Fruit fly (Drosophila melanogaster): ENCODE results near the gene Cpr97Eb.

Gene Cpr97Eb

dm6 chr3R:27069810-27070625 is 20.9 kb downstream of the Cpr97Eb start, which contains the start of gene spz (continued):
- TF ChIP-seq CG2678 (tag; optimal IDR thresholded peaks at IDR 0.05) (peak; percentile 24), CG11504 (tag; optimal IDR thresholded peaks at IDR 0.05) (peak; percentile 58), sr (GFP tag; IDR thresholded peaks at IDR 0.05) (no peak), ftz-f1 (GFP tag; optimal IDR thresholded peaks at IDR 0.05) (peak; percentile 60), PHDP (tag; optimal IDR thresholded peaks at IDR 0.05) (no peak), dm (GFP tag; optimal IDR thresholded peaks at IDR 0.05) (no peak), CG14667 (GFP tag; IDR thresholded peaks at IDR 0.05) (no peak), btn (GFP tag; optimal IDR thresholded peaks at IDR 0.05) (no peak), pan (optimal IDR thresholded peaks at IDR 0.05) (no peak), pan (GFP tag; optimal IDR thresholded peaks at IDR 0.05 in 1 of 2, IDR thresholded peaks at IDR 0.05 in 1 of 2) (peak in 1 of 2 experiments; percentile 29), unc-4 (GFP tag; IDR thresholded peaks at IDR 0.05; ENCODE audit: partially characterized antibody) (0 out of 2 replicates have a peak, but pooled peaks have one; percentile 26), cato (GFP tag; optimal IDR thresholded peaks at IDR 0.05; ENCODE audit: borderline replicate concordance) (no peak), HLH3B (GFP tag; IDR thresholded peaks at IDR 0.05) (peak; percentile 14; the same call in 1 of the 2 replicates), Hsf (GFP tag; optimal IDR thresholded peaks at IDR 0.05) (peak; percentile 24), Ada2b (GFP tag; IDR thresholded peaks at IDR 0.05) (no peak), CG8089 (GFP tag; optimal IDR thresholded peaks at IDR 0.05) (no peak), CG11456 (GFP tag; IDR thresholded peaks at IDR 0.05) (no peak), CG10267 (tag; optimal IDR thresholded peaks at IDR 0.05) (no peak), Ravus (GFP tag; IDR thresholded peaks at IDR 0.05) (no peak), CG11696 (GFP tag; IDR thresholded peaks at IDR 0.05) (no peak), seq (GFP tag; IDR thresholded peaks at IDR 0.05) (no peak), gem (tag; optimal IDR thresholded peaks at IDR 0.05) (peak; percentile 61), zfh2 (GFP tag; optimal IDR thresholded peaks at IDR 0.05) (no peak), CG1603 (tag; optimal IDR thresholded peaks at IDR 0.05) (peak; percentile 50), Adf1 (GFP tag; IDR thresholded peaks at IDR 0.05) (peak; percentile 54), MTF-1 (GFP tag; optimal IDR thresholded peaks at IDR 0.05; ENCODE audit: borderline replicate concordance) (no peak), Xbp1 (GFP tag; optimal IDR thresholded peaks at IDR 0.05) (peak; percentile 32), CG4424 (GFP tag; optimal IDR thresholded peaks at IDR 0.05) (no peak), lab (GFP tag; optimal IDR thresholded peaks at IDR 0.05) (peak; percentile 28), CG1792 (GFP tag; optimal IDR thresholded peaks at IDR 0.05) (no peak), CG34376 (GFP tag; optimal IDR thresholded peaks at IDR 0.05) (peak; percentile 22), cas (GFP tag; IDR thresholded peaks at IDR 0.05) (no peak), sob (GFP tag; IDR thresholded peaks at IDR 0.05) (peak; percentile 51; the same call in 1 of the 2 replicates), stc (GFP tag; IDR thresholded peaks at IDR 0.05) (peak; percentile 14; the same call in 1 of the 2 replicates), Jarid2 (GFP tag; optimal IDR thresholded peaks at IDR 0.05) (peak; percentile 78), CG15269 (tag; optimal IDR thresholded peaks at IDR 0.05) (peak; percentile 44), Trl (optimal IDR thresholded peaks at IDR 0.05) (peak; percentile 45 to 69), Trl (GFP tag; optimal IDR thresholded peaks at IDR 0.05) (no peak), HLH54F (GFP tag; optimal IDR thresholded peaks at IDR 0.05) (no peak), CG32772 (GFP tag; IDR thresholded peaks at IDR 0.05) (no peak), Doc3 (GFP tag; IDR thresholded peaks at IDR 0.05; ENCODE audit: partially characterized antibody) (0 out of 3 replicates have a peak, but pooled peaks have one; percentile 28), ATbp (GFP tag; optimal IDR thresholded peaks at IDR 0.05) (peak; percentile 37), CG7839 (tag; optimal IDR thresholded peaks at IDR 0.05) (peak; percentile 37), CG16813 (GFP tag; IDR thresholded peaks at IDR 0.05; ENCODE audit: partially characterized antibody) (no peak), pho (GFP tag; optimal IDR thresholded peaks at IDR 0.05) (peak; percentile 12), CG31441 (GFP tag; IDR thresholded peaks at IDR 0.05) (no peak), Hr51 (GFP tag; optimal IDR thresholded peaks at IDR 0.05) (peak in 1 of 2 experiments; percentile 44), fd96Cb (tag; optimal IDR thresholded peaks at IDR 0.05) (peak; percentile 6), sens (GFP tag) (peak; percentile 46)
